Fruit fly (Drosophila melanogaster) whole organism, larva: ENCODE results near the gene CG4658.

Experiments used
- noc ChIP-seq: fragments of 200-800 bp; sonication (Bioruptor generic); optimal IDR thresholded peaks from 3 replicates; lab custom pipeline; 2019; ENCODE audit warnings: missing biosample characterization, mild to moderate bottlenecking, missing genetic modification characterization, moderate library complexity

Gene CG4658

DNA sequence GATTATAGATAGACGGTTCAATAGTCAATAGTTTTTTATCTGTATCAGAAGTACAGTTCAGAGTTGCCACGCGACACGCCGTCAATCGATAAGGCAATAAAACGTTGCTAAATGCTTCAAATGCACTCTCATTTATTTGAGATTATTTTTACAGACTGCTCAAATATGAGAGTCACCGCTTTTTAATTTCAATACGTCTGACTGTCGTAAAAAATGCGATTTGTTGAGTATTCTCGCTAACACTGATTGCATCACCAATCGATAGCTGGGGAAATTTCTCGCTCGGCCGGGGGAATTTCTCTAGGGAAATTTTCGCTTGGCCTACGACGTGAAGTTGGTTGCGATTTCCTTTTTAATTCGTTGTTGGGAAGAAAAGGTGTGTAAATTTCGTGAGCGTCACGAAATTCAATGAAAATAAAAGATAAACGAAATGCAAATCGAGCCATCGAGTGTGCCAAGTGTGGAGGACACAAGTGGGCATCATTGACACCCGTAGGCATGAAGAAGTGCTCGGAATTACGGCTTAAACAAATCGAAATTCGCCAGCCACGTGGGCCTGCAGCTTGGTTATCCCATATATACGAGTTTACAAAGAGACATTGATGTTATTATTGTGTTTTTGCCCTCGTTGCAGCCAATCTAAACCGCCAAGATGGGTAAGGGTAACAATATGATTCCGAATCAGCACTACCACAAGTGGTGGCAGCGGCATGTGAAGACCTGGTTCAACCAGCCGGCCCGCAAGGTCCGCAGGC is 10.2 kb downstream of the CG4658 start, which contains the start of the genes Dref and RpL13:
Dref (minus strand) TSS at position 247 of the 755 bp plus-strand sequence.
RpL13 (plus strand) TSS at position 331 of the 755 bp plus-strand sequence.
- TF ChIP-seq noc (tag; lab: Kevin White, UChicago) = peak; percentile 87

DNA sequence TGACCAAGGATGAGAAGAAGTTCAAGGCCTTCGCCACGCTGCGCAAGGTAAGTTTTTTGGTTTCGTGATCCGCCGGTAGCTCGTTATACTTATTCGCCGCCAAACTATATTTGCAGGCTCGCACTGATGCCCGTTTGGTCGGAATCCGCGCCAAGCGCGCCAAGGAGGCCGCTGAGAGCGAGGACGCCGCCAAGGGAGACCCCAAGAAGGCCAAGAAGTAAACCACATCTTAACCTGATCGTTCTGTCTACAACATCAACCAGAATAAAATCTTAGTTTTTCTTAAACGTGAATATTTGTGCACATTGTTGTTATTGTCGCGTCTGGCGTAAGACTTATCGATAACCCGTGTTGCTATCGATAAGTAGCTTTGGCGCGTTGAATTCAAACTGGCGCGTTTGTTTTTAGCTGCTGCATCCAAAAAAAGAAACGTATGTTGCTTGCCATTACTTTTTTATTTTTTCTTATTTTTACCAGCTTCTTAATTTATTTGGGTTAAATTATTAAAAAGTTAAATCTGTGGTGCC is 11.3 kb downstream of the CG4658 start:
- no peak for TF ChIP-seq noc (tag; lab: Kevin White, UChicago)

DNA sequence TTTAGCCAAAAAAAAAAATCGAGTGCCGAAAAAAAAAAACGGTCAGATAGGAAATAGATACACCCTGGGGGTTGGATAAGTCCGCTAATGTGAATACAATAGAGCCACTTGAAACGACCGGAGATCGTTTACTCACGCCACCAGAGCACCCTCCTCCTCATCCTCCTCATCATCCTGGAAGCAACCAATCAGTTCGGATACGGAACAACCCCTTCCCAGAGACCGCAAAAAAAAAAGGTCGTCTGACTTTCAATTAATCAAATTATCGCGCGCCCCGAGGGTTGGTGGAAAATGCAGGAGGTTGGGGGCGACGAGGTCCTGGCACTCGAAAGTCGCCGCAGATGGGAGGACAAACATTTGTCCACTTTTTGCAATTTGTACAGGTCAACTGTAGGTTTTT is 15.7 kb downstream of the CG4658 start:
- TF ChIP-seq noc (tag; lab: Kevin White, UChicago) = no peak

DNA sequence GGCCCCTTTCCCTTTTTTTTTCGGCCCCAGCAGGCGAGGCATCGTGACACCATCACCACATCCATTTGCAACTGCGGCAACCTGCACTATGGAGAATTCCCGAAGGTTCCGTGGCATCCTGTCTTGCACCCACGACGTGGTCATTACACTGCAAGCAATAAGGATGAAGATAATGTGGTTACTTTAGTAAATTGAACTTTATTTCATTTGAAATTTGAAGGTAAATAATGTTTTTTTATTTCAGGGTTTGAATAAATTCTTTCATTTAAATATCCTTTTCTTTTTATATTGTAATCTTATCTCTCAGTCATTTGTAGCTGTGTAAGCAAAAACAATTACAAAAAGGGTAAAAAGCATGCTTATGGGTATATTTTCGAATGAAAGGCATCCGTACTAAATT is 24.9 kb downstream of the CG4658 start:
- no peak for TF ChIP-seq noc (tag; lab: Kevin White, UChicago)

DNA sequence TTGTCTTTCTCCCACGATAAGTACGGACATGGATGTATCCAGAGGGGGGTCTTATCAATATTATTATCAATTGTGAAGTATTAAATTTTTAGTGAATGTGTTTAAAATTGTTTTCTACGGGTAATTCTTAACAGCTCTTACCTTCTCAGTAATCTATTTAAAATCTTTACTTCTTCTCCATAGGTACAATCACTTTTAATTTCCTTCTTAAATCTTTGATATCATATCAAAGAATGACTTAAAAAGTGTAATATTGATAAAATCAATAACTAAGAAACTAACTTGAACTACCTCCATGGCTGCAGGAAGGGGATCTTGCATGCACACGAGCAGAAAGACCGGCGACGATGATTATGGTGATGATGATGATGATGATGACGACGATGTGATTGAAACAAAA is 25.6 kb downstream of the CG4658 start:
- no peak for TF ChIP-seq noc (tag; lab: Kevin White, UChicago)

DNA sequence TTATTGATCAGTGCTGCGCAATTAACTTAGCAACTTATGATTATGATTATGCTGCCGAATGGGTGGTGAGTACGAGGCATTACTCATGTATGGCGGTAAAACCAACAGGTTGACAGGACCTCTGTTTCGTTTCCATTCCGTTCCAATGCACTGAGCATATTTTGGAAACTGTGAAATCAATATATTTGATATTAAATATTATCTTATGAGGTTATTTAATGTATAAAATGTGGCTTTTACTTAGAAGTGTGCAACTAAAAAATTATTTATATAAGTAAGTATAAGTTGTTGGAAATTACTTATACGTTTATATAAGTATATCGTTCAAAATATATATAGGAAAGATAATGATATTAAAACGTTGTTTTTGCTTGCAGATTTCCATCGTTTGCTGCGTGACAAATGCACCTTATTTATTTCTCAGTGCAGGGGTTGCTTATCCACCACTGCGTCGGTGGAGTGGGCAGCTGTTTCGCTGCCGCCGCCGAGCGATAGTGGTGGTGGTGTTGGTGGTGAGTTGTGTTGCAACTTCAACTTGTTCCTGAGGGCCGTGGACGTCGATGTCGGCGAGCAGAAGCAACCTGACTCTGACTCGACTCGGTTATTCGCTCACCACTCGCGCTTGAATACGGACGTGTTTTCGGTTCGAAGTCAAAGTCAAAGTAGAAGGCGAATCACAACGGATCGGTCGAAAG is 27.3 kb downstream of the CG4658 start, which contains the start of gene bib:
bib (plus strand) TSS at position 568 of the 695 bp plus-strand sequence.
- TF ChIP-seq noc (tag; lab: Kevin White, UChicago) = peak; percentile 13

DNA sequence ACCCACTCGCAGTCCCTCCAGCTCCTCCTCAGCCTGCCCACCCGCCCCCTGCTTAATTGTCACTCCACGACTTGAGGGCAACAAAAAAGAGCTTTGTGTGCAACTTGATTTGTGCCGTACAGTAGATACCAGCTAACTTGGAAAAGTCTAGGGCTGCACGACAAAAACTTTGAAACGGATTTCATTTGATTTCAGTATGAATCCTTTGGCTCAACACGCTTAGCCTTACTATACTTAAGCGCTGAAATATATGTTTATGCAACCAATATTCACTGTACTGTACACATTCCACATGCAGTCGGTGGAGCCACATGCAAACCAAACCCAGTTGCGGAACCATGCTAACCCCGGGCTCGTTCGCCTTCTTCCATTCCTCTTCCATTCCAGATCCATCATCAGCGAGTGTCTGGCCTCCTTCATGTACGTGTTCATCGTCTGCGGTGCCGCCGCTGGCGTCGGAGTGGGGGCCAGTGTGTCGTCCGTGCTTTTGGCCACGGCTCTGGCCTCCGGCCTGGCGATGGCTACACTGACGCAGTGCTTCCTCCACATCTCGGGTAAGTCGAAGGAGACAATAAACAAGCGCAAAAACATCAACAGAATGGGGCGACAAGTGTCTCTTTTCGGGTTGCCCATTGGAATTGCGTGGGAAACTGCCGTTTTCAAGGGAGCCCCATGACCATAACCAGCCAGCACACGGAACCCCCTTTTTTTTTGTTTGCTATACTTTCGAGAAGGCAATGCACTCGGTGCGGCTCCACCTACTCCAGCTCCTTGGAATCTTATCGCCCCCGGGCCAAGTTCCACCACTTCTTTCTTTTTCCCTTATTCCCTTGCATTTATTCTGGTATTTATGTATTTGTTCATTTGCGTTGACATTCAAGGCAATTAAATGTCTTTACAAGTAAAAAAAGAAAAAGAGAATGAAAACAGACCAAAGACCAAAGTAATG is 29.7 kb downstream of the CG4658 start:
- TF ChIP-seq noc (tag; lab: Kevin White, UChicago) = no peak

DNA sequence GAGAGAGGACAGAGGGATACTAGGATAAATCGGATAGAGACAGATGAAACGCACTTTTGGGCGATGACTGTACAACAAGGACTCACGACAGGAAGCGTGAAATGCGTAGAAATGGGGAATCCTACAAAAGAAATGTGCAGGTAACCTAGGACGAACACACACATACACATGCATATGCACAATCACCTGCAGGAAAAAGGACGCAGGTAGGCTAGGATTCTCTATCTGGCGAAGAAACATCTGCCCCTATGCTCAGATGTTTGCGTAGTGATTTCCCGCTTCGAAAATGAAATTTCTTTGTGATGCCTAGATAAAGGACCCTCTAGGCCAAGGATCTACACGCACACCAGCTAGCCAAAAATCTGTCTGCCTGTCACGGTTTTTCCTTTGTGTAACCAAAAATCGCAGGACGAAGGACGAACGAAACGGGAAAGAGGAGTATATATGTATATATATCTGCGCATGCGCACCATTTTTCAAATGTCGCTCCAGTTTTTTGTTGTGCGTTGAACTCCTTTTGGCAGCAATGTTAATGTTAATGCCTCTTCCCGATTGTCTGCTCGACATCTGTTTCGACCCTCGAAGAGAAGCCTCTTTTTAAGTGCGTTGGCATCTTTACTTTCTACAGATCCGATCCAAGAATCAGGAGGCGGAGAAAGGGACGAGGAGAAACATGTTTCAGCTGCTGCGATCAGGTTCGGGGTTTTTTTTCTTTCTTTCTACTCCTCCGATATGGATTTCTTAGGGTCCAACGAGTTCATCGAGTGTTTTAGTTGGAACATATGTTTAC is 31.5 kb downstream of the CG4658 start:
- no peak for TF ChIP-seq noc (tag; lab: Kevin White, UChicago)

DNA sequence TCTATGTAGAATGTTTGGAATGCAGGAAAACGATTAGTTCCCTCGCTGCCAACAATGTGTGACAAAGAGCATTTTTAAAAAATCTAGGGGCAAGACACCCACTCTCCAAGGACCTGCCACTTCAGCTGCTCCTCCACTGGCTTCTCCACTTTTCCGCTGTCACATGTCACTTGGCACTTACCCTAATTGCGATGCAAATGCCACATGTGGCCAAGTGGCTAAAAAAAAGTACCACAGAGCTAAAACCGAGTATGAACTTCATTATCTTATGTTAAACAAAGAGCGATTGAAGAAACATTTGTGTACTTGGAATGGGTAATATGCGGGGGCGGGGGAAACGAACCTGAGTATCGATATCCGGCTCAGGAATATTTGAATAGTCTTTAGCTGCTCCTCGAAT is 32.3 kb downstream of the CG4658 start:
- no peak for TF ChIP-seq noc (tag; lab: Kevin White, UChicago)

DNA sequence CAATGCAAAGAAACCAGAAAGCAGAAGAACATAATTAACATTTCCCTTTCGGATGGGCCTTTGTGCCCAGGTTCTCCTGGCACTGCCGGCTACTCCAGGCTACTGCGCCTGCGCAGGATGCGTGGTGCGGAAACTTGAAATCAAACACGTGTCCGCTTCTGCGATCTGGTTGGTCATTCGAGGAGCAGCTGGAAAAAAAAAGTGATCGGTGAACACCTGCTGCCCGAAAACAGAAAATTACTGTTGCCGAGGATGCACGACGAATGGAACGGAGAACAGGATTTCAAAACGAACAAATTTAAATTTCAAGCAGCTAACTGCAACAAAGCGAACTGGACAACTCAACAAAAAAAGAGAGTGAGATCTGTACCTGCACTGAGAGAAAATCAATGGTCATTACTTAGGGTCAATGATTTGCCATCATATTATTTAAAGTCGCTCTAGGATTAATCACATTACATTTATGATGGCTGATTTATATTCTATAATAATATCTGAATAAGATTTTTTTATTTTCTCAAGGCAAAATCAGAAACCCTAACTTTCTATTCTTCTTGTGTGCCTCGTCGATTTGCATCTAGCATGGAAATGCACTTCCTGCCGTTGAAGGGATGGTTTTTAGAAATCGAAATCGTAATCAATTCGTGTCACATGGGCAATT is 33.0 kb downstream of the CG4658 start:
- no peak for TF ChIP-seq noc (tag; lab: Kevin White, UChicago)

DNA sequence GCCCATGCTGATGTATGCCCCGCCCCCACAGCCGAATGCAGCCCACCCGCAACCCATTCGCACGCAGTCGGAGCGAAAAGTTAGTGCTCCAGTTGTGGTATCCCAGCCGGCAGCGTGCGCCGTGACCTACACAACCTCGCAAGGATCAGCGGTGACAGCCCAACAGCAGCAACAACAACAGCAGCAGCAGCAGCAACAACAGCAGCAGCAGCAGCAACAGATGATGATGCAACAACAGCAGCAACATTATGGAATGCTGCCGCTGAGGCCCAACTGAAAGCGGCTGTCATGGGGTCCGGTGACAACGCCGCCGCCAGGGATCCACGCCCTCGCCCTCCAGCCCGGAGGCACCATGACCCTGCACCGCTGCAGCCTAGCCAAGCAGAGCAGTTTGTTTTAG is 37.5 kb downstream of the CG4658 start:
- no peak for TF ChIP-seq noc (tag; lab: Kevin White, UChicago)

DNA sequence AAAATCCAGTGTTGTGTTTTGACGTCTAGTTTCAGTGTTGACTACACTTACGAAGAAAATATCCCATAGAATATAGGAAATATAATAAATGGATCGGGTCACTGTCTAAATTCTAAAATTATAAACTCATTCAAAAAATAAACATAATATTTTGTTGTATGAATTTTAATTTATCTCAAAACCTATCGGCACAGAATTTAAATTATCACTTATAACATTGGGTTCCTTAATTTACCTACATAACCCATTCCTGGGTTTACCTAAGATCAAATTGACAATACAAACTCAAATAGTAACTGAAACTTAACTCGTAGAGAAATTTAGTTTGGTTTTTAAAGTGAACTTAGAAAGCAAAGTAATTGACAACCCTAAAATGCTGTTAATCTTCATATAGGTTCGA is 39.6 kb downstream of the CG4658 start:
- no peak for TF ChIP-seq noc (tag; lab: Kevin White, UChicago)

DNA sequence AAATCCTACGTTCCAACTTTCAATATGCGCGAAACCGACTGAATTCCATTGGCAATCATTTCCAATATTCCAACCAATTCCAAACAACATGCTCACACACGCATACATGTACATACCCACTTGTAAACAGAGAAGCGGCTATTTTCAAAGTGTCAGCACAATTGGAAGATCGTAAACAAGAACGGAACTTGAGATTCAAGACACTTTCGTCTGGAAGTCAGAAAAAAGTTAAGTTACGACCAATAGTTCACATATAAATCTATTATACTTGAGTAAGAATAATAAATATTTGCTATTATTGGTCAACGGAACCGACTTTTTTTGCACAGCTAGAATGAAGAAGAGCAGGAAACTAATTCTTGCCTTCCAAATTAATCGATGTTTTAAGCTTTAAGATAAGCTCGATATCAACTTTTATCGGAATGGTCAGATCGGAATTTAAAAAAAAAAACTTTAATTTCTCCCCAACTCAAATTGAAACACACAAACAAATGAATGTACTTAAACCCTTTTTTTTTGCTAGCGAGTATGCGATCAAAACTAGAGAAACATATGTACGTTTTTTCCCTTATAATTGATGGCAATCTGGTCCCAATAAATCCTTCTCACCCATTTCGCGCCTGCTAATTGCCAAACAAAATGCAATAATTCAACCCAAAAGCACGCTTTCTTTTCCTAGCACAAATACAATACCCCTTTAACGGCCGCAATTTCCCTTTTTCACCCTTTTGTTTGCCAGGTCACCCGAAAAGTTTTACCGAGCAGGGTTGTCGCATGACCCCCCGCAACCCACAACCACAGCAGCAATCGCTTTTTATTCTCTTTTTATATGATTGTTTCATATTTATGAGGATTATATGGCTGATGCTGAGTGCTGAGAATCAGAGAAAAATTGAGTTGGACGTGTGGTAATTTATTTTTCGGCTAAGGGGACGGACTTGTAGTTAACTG is 45.8 kb downstream of the CG4658 start, which contains the start of the genes CG31875 and SoYb:
CG31875 (minus strand) TSS at position 329 of the 951 bp plus-strand sequence.
SoYb (minus strand) TSS at position 329 of the 951 bp plus-strand sequence.
- TF ChIP-seq noc (tag; lab: Kevin White, UChicago) = no peak
